Worm (Caenorhabditis elegans): Measurements from ENCODE around the gene srg-22.
A peak's percentile ranks its signal among the peaks of the same experiment; 100 is the strongest.

The srg-22 gene

DNA sequence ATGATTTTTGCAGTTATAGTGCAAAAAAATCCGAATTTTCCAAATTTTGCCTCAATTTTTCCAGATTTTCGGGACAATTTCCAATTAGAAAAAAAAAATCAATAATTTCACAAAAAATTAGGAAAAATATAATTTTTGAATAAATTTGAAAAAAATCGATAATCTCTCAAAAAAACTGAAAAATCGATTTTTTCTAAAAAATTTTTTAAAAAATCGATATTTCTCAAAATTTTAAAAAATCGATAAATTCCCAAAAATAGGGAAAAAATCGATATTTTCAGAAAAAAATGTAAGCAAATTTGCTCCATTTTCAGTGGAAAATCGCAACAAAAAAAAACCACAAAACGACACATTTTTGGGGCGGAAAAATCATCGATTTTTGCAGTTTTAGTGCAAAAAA, 25.4 kb downstream of the srg-22 start:
- TF ChIP-seq him-1 (tag; optimal IDR thresholded peaks at IDR 0.05) (no peak), W03F9.2 (tag; optimal IDR thresholded peaks at IDR 0.05) (no peak), dao-5 (tag; optimal IDR thresholded peaks at IDR 0.05) (no peak)

DNA sequence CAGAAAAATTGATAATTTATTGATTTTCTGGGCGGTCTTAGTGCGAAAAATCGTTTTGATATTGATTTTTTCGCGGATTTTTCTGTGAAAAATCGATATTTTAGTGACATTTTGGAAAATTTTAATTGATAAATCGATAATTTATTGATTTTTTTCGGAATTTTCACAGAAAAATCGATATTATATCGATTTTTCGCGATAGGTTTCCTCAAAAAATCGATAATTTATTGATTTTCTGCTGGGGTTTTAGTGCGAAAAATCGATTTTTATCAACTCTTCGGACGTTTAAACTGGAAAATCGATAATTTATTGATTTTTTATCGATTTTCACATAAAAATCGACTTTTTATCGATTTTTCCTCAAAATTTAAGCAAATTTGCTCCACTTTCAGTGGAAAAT, 25.8 kb downstream of the srg-22 start:
- TF ChIP-seq dao-5 (tag; optimal IDR thresholded peaks at IDR 0.05) = no peak
- TF ChIP-seq him-1 (tag; optimal IDR thresholded peaks at IDR 0.05) = no peak
- no peak for TF ChIP-seq W03F9.2 (tag; optimal IDR thresholded peaks at IDR 0.05)

DNA sequence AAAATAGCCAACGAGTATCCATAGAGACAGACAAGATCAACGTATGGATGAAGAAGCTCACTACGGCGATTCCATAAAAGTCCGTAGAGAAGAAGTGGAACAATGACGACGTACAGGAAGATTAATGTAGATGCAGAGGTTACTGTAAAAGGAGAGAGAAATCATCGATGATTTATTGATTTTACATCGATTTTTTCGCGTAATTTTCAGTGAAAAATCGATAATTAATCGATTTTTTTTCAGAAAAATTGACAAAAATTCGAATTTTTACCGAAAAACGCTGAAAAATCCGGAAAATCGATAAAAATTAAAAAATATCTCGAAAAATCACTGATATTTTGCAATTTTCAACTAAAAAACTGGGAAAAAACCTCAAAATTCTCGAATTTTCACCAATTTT, 26.9 kb downstream of the srg-22 start:
- TF ChIP-seq dao-5 (tag; optimal IDR thresholded peaks at IDR 0.05) (no peak), him-1 (tag; optimal IDR thresholded peaks at IDR 0.05) (no peak), W03F9.2 (tag; optimal IDR thresholded peaks at IDR 0.05) (no peak)

DNA sequence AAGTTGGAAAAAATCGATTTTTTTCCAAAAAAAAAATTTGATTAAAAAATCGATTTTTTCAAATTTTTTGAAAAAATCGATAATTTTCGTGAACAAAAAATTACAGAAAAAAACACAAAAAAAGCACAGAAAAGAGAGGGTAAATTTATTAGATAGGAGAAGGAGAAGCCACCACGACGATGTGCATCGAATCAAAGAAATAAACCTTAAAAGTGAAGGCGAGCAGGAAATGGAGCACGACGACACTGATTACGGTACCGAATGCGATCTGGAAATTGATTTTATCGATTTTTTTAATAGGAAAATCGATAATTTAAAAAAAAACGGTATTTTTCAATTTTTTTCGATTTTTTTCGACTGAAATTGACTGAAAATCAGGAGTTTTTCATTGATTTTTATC, 28.2 kb downstream of the srg-22 start:
- TF ChIP-seq W03F9.2 (tag; optimal IDR thresholded peaks at IDR 0.05) = no peak
- no peak for TF ChIP-seq him-1 (tag; optimal IDR thresholded peaks at IDR 0.05)
- no peak for TF ChIP-seq dao-5 (tag; optimal IDR thresholded peaks at IDR 0.05)

ce11 chrII:3064631-3065030, 28.6 kb downstream of the srg-22 start:
- TF ChIP-seq dao-5 (tag; optimal IDR thresholded peaks at IDR 0.05) = no peak
- TF ChIP-seq him-1 (tag; optimal IDR thresholded peaks at IDR 0.05) = no peak
- TF ChIP-seq W03F9.2 (tag; optimal IDR thresholded peaks at IDR 0.05) = no peak

- TF ChIP-seq him-1 (tag; optimal IDR thresholded peaks at IDR 0.05) (no peak), W03F9.2 (tag; optimal IDR thresholded peaks at IDR 0.05) (no peak), dao-5 (tag; optimal IDR thresholded peaks at IDR 0.05) (no peak)
Measured at ce11 chrII:3063984-3064383, 29.3 kb downstream of the srg-22 start.

- TF ChIP-seq him-1 (tag; optimal IDR thresholded peaks at IDR 0.05) (no peak), dao-5 (tag; optimal IDR thresholded peaks at IDR 0.05) (no peak), W03F9.2 (tag; optimal IDR thresholded peaks at IDR 0.05) (no peak)
Measured at ce11 chrII:3063366-3063765, 29.9 kb downstream of the srg-22 start.

DNA sequence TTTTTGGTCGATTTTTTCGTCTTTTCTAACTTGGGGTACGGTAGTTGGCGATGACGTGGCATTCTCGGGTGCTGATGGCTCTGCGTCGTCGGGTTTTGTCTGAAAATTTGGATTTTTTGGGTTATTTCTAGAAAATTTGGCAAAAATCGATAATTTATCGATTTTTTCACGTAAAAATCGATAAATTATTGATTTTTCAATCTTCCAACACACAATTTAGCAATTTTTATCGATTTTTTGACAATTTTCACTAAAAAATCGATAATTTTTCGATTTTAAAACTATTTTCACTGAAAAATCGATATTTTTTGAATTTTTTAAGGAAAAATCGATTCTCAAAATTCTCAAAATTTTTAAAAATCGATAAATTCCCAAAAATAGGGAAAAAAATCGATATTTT, 30.4 kb downstream of the srg-22 start:
- TF ChIP-seq W03F9.2 (tag; optimal IDR thresholded peaks at IDR 0.05) = no peak
- TF ChIP-seq him-1 (tag; optimal IDR thresholded peaks at IDR 0.05) = no peak
- TF ChIP-seq dao-5 (tag; optimal IDR thresholded peaks at IDR 0.05) = no peak

DNA sequence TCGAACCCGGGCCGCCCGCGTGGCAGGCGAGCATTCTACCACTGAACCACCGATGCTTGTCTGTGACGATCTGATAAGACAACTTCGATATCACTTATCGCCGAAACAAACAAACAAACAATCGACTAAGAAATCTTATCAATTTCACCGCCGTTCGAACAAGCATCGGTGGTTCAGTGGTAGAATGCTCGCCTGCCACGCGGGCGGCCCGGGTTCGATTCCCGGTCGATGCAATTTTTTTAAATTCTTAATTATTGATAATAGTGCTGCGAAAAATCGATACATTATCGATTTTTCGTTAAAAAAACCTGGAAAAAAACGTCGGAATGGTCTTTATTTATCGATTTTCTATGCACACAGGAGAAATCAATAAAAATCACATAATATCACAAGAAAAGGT, 31.0 kb downstream of the srg-22 start:
- no peak for TF ChIP-seq W03F9.2 (tag; optimal IDR thresholded peaks at IDR 0.05)
- peak; percentile 28 for TF ChIP-seq dao-5 (tag; optimal IDR thresholded peaks at IDR 0.05)

- TF ChIP-seq W03F9.2 (tag; optimal IDR thresholded peaks at IDR 0.05) (no peak), him-1 (tag; optimal IDR thresholded peaks at IDR 0.05) (no peak), dao-5 (tag; optimal IDR thresholded peaks at IDR 0.05) (no peak)
Measured at ce11 chrII:3061605-3062004, 31.6 kb downstream of the srg-22 start.

ce11 chrII:3060782-3061181, 32.5 kb downstream of the srg-22 start, which contains the start of gene Y25C1A.6:
Gene Y25C1A.6, plus strand, starts transcription at chrII:3061082.
- no peak for TF ChIP-seq him-1 (tag; optimal IDR thresholded peaks at IDR 0.05)
- TF ChIP-seq dao-5 (tag; optimal IDR thresholded peaks at IDR 0.05) = no peak

DNA sequence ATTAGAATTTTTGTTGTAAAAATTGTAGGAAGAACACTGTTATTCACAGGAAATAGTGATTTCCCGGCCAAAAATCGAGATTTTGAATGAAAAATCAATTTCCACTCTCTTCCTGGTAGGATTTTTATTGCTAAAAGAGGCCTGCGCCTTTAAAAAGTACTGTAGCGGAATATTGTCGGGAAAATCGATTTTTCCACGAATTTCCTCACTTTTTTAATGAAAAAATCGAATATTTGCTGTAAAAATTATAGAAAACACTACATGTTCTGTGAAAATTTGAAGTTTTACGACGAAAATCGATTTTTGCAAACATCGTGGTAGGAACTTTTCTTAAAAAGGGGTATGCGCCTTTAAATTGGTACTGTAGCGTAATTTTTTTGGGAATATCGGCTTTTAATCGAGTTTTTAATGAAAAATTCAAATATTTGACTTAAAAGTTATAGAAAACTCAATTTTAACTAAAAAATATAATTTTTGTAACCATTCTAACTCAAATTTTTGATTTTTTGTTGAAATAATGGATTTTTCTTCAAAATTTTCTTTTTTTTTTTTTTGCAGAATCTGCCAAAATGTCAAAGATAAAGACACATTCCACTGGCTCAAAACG, 36.9 kb downstream of the srg-22 start, which contains the start of gene lin-8:
Gene lin-8, plus strand, starts transcription at position 557 of the 607 bp plus-strand sequence.
- TF ChIP-seq him-1 (tag; optimal IDR thresholded peaks at IDR 0.05) (no peak), W03F9.2 (tag; optimal IDR thresholded peaks at IDR 0.05) (no peak), dao-5 (tag; optimal IDR thresholded peaks at IDR 0.05) (no peak)

DNA sequence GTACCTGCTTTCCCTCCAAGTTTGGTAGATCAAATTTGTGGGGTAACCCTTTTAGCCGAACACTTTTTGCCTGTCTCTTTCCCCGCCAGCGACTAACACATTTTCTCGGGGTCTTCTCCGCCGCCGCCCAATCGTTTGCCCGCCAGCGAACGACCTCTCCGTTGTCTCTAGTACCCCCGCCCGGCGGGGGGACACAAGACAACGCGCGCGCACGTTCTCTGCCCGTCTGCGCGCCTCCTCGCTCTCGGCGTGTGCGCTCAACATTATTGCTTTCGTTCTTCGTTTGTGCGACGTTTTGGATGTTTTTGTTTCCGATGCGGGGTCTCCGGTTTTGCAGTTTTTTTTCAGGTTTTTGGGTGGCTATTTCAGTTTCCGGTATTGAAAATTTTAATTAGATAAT, 37.7 kb downstream of the srg-22 start:
- TF ChIP-seq him-1 (tag; optimal IDR thresholded peaks at IDR 0.05) = no peak
- TF ChIP-seq W03F9.2 (tag; optimal IDR thresholded peaks at IDR 0.05) = no peak
- no peak for TF ChIP-seq dao-5 (tag; optimal IDR thresholded peaks at IDR 0.05)

DNA sequence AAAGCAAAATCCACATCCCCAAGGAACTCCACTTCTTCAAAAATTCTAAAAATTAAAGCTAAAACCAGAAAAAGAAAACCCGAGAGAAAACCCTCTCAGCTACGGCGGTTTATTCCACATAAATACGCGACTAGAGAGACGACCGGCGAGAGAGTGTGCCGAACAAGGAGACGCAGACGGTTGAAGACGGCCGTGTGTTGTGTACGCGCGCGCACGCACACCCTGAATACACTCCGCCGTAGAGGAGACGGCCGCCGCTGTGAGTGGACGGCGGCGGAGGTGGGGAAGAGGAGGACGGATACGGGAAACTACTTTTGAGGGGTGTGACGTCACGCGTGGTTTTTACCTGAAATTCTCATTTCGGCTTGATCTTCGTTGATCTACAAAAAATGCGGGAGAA, 38.6 kb downstream of the srg-22 start:
- TF ChIP-seq dao-5 (tag; optimal IDR thresholded peaks at IDR 0.05) (no peak), him-1 (tag; optimal IDR thresholded peaks at IDR 0.05) (no peak)

DNA sequence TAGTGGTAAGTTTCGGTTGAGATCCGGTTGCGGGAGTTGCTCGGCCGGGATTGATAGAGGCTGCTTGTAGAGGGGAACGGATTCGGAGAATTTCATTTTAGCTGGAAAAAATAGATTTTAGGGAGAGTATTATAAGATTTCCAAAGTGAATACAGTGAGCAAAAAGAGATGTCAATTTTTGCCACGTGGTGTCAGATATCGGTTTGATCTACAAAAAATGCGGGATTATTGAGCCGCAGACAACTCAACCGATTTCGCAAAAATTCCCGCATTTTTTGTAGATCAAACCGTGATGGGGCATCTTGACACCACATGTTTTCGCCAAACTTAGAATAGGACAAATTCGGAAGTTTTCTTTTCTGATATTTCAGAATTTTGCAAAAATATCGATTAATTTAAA, 39.0 kb downstream of the srg-22 start, which contains the start of gene lido-13:
Gene lido-13, minus strand, starts transcription at position 101 of the 400 bp plus-strand sequence.
- TF ChIP-seq W03F9.2 (tag; optimal IDR thresholded peaks at IDR 0.05) (no peak), dao-5 (tag; optimal IDR thresholded peaks at IDR 0.05) (no peak)
